Fruit fly (Drosophila melanogaster) whole organism, wandering third instar larva: ENCODE measurements around the gene p24-1.

ENCODE experiments used
- Abd-B ChIP-seq: fragments of >200 bp; optimal IDR thresholded peaks from 2 replicates; lab custom pipeline; 2017; ENCODE audit warnings: missing biosample characterization, missing genetic modification characterization
- CrebA ChIP-seq: fragments of 200-800 bp; sonication (Bioruptor generic); optimal IDR thresholded peaks from 2 replicates; lab custom pipeline; 2016; ENCODE audit warnings: missing biosample characterization, mild to moderate bottlenecking, missing genetic modification characterization, borderline replicate concordance
- Dfd ChIP-seq: fragments of >200 bp; optimal IDR thresholded peaks from 2 replicates; lab custom pipeline; 2017; ENCODE audit warnings: missing biosample characterization, missing genetic modification characterization
- Dif ChIP-seq: fragments of 200-275, 200-300 bp; sonication (Bioruptor generic); optimal IDR thresholded peaks from 2 replicates; lab custom pipeline; 2018; ENCODE audit warnings: missing biosample characterization, missing genetic modification characterization; ENCODE audit not compliant: partially characterized antibody
- GATAd ChIP-seq: sonication (Bioruptor generic); optimal IDR thresholded peaks from 2 replicates; lab custom pipeline; 2016; ENCODE audit warnings: missing biosample characterization, missing genetic modification characterization
- HLH106 ChIP-seq: fragments of 200-800 bp; optimal IDR thresholded peaks from 3 replicates; lab custom pipeline; 2019; ENCODE audit warnings: missing biosample characterization, mild to moderate bottlenecking, missing genetic modification characterization, moderate library complexity
- Hnf4 ChIP-seq: fragments of 200-800 bp; sonication (Bioruptor generic); optimal IDR thresholded peaks from 2 replicates; lab custom pipeline; 2016; ENCODE audit warnings: missing biosample characterization, mild to moderate bottlenecking, missing genetic modification characterization
- Hr78 ChIP-seq: fragments of >200 bp; optimal IDR thresholded peaks from 2 replicates; lab custom pipeline; 2017; ENCODE audit warnings: missing biosample characterization, missing genetic modification characterization
- Hr83 ChIP-seq: fragments of 200-300 bp; sonication (Bioruptor generic); optimal IDR thresholded peaks from 2 replicates; lab custom pipeline; 2016; ENCODE audit warnings: missing biosample characterization, mild to moderate bottlenecking, missing genetic modification characterization, moderate library complexity; ENCODE audit not compliant: poor library complexity, severe bottlenecking
- Jra ChIP-seq: sonication (Bioruptor generic); optimal IDR thresholded peaks from 2 replicates; lab custom pipeline; 2016; ENCODE audit warnings: missing biosample characterization, missing genetic modification characterization
- Mio ChIP-seq: sonication (Bioruptor generic); optimal IDR thresholded peaks from 2 replicates; lab custom pipeline; 2016; ENCODE audit warnings: missing biosample characterization, missing genetic modification characterization
- Myc ChIP-seq: fragments of >200 bp; optimal IDR thresholded peaks from 2 replicates; lab custom pipeline; 2017
- N ChIP-seq: fragments of >200 bp; optimal IDR thresholded peaks from 2 replicates; lab custom pipeline; 2018; ENCODE audit warnings: missing biosample characterization, missing external identifiers, missing genetic modification characterization
- Rel ChIP-seq, 2 experiments: fragments of 200-800 bp; sonication (Bioruptor generic) in 1 of 2; optimal IDR thresholded peaks; 2 replicates in 1 of 2; 3 replicates in 1 of 2; lab custom pipeline; 2016 to 2019; ENCODE audit warnings: mild to moderate bottlenecking in 2 of 2, missing biosample characterization in 2 of 2, missing genetic modification characterization in 2 of 2, moderate library complexity in 1 of 2
- Sp1 ChIP-seq: fragments of 200-800 bp; sonication (Bioruptor generic); optimal IDR thresholded peaks from 3 replicates; lab custom pipeline; 2019; ENCODE audit warnings: missing biosample characterization, mild to moderate bottlenecking, missing genetic modification characterization, moderate library complexity
- Vsx2 ChIP-seq: fragments of 200-300, 225-300 bp; sonication (Bioruptor generic); optimal IDR thresholded peaks from 2 replicates; lab custom pipeline; 2018; ENCODE audit warnings: missing biosample characterization, missing genetic modification characterization; ENCODE audit not compliant: partially characterized antibody
- br ChIP-seq: fragments of 200-800 bp; sonication (Bioruptor generic); optimal IDR thresholded peaks from 2 replicates; lab custom pipeline; 2016; ENCODE audit warnings: missing biosample characterization, missing genetic modification characterization
- dl ChIP-seq, 2 experiments: fragments of 175-275, 200-275 bp in 1 of 2; fragments of 200-275 bp in 1 of 2; sonication (Bioruptor generic); optimal IDR thresholded peaks; lab custom pipeline; 2018; ENCODE audit warnings: mild to moderate bottlenecking in 2 of 2, missing biosample characterization in 2 of 2, missing genetic modification characterization in 2 of 2, moderate library complexity in 2 of 2; ENCODE audit not compliant: partially characterized antibody in 2 of 2, insufficient read depth in 1 of 2
- dmrt93B ChIP-seq: fragments of 200-800 bp; sonication (Bioruptor generic); optimal IDR thresholded peaks from 2 replicates; lab custom pipeline; 2018; ENCODE audit warnings: missing biosample characterization, mild to moderate bottlenecking, missing genetic modification characterization
- fru ChIP-seq: fragments of 200-800 bp; sonication (Bioruptor generic); optimal IDR thresholded peaks from 3 replicates; lab custom pipeline; 2016; ENCODE audit warnings: missing biosample characterization, mild to moderate bottlenecking, missing genetic modification characterization
- jim ChIP-seq: fragments of 175-275, 200-325 bp; sonication (Bioruptor generic); optimal IDR thresholded peaks from 2 replicates; lab custom pipeline; 2016; ENCODE audit warnings: missing biosample characterization, mild to moderate bottlenecking, missing genetic modification characterization
- pan ChIP-seq: fragments of >200 bp; optimal IDR thresholded peaks from 2 replicates; lab custom pipeline; 2017
- psq ChIP-seq: fragments of 200-800 bp; sonication (Bioruptor generic); optimal IDR thresholded peaks from 3 replicates; lab custom pipeline; 2017; ENCODE audit warnings: missing biosample characterization, mild to moderate bottlenecking, missing genetic modification characterization, moderate library complexity
- sage ChIP-seq: fragments of 200-800 bp; sonication (Bioruptor generic); optimal IDR thresholded peaks from 2 replicates; lab custom pipeline; 2016; ENCODE audit warnings: missing biosample characterization, mild to moderate bottlenecking, missing genetic modification characterization
- sv ChIP-seq: fragments of 200-800 bp; sonication (Bioruptor generic); optimal IDR thresholded peaks from 3 replicates; lab custom pipeline; 2016; ENCODE audit warnings: missing biosample characterization, missing genetic modification characterization
- usp ChIP-seq: fragments of >200 bp; optimal IDR thresholded peaks from 2 replicates; lab custom pipeline; 2017; ENCODE audit warnings: missing biosample characterization, missing genetic modification characterization

Gene p24-1

dm6 chrX:11818047-11818766 lies 34.1 kb downstream of the p24-1 start (continued):
- no peak for TF ChIP-seq usp (GFP tag; lab: Kevin White, UChicago)
- TF ChIP-seq dl (GFP tag; optimal IDR thresholded peaks at IDR 0.05; lab: Kevin White, UChicago; ENCODE audit: insufficient read depth in 1 of 2, partially characterized antibody in 2 of 2): no peak
- TF ChIP-seq jim (GFP tag; lab: Kevin White, UChicago): no peak
- TF ChIP-seq Jra (GFP tag; lab: Kevin White, UChicago): peak; percentile 67
- TF ChIP-seq, all 38 proteins: peak for 25

DNA sequence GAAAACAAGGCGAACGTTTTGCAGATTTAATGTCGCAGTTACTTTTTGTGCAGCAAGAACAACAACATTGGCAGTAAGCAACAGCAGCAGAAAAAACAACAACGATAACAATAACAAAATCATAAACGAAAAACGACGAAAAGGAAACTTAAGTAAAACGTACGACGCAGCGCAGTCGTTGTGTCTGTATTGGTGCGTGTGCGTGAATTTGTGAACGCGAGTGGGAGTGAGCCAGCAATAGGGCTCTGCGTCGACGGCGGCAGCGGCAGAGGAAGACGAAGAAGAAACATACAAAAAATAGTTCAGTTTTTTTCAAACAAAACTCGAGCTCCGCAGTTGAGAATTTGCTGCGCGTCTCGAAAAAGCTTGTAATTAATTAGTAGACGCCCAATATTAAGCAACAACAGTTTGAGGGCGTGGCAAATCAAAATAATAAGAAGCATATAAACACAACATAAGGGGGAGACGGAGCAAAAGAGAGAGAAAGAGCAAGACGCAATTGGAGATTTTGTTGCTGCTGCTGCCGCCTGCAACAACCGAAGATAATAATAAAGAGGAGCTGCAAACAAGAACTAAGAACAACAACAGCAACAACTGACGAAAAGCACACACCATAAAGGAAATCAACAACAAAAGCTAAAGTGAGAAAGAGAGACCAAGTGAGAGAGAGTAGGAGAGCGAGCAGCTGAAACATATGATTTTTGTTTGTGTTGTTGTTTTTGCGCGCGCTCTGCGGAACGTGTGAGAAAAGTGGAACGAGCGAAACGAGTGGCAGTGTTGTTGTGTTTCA lies 35.0 kb downstream of the p24-1 start:
- TF ChIP-seq Sp1 (GFP tag; lab: Kevin White, UChicago) (no peak), GATAd (no peak), Dif (GFP tag; lab: Kevin White, UChicago) (peak; percentile 64), br (GFP tag; lab: Kevin White, UChicago) (no peak), psq (GFP tag; lab: Kevin White, UChicago) (peak; percentile 89), Hnf4 (GFP tag; lab: Kevin White, UChicago) (no peak), Dfd (GFP tag; lab: Kevin White, UChicago) (no peak), Hr83 (GFP tag; lab: Kevin White, UChicago) (no peak), Rel (GFP tag; optimal IDR thresholded peaks at IDR 0.05; lab: Kevin White, UChicago) (peak; percentile 38), Rel (tag; optimal IDR thresholded peaks at IDR 0.05; lab: Kevin White, UChicago) (no peak), jim (GFP tag; lab: Kevin White, UChicago) (no peak), dmrt93B (GFP tag; lab: Kevin White, UChicago) (no peak), Hr78 (GFP tag; lab: Kevin White, UChicago) (no peak), Myc (lab: Kevin White, UChicago) (no peak), dl (GFP tag; optimal IDR thresholded peaks at IDR 0.05; lab: Kevin White, UChicago; ENCODE audit: insufficient read depth in 1 of 2, partially characterized antibody in 2 of 2) (peak; percentile 44 to 64), HLH106 (tag; lab: Kevin White, UChicago) (no peak), N (GFP tag; lab: Kevin White, UChicago) (no peak), CrebA (GFP tag; lab: Kevin White, UChicago) (no peak), pan (lab: Kevin White, UChicago) (no peak), Jra (GFP tag; lab: Kevin White, UChicago) (no peak), sage (GFP tag; lab: Kevin White, UChicago) (no peak), Mio (GFP tag; lab: Kevin White, UChicago) (no peak), Vsx2 (GFP tag; lab: Kevin White, UChicago) (no peak), usp (GFP tag; lab: Kevin White, UChicago) (no peak)

dm6 chrX:11816434-11816948 lies 35.8 kb downstream of the p24-1 start, which contains the start of the genes CG1578 and rudhira:
CG1578 (minus strand) TSS chrX:11816551.
rudhira (plus strand) TSS chrX:11816898.
- no peak for TF ChIP-seq dl (GFP tag; optimal IDR thresholded peaks at IDR 0.05; lab: Kevin White, UChicago; ENCODE audit: insufficient read depth in 1 of 2, partially characterized antibody in 2 of 2)
- TF ChIP-seq Hr83 (GFP tag; lab: Kevin White, UChicago): no peak
- peak; percentile 11 for TF ChIP-seq HLH106 (tag; lab: Kevin White, UChicago)
- no peak for TF ChIP-seq Abd-B (GFP tag; lab: Kevin White, UChicago)
- no peak for TF ChIP-seq sv (GFP tag; lab: Kevin White, UChicago)
- peak; percentile 24 for TF ChIP-seq fru (GFP tag; lab: Kevin White, UChicago)

DNA sequence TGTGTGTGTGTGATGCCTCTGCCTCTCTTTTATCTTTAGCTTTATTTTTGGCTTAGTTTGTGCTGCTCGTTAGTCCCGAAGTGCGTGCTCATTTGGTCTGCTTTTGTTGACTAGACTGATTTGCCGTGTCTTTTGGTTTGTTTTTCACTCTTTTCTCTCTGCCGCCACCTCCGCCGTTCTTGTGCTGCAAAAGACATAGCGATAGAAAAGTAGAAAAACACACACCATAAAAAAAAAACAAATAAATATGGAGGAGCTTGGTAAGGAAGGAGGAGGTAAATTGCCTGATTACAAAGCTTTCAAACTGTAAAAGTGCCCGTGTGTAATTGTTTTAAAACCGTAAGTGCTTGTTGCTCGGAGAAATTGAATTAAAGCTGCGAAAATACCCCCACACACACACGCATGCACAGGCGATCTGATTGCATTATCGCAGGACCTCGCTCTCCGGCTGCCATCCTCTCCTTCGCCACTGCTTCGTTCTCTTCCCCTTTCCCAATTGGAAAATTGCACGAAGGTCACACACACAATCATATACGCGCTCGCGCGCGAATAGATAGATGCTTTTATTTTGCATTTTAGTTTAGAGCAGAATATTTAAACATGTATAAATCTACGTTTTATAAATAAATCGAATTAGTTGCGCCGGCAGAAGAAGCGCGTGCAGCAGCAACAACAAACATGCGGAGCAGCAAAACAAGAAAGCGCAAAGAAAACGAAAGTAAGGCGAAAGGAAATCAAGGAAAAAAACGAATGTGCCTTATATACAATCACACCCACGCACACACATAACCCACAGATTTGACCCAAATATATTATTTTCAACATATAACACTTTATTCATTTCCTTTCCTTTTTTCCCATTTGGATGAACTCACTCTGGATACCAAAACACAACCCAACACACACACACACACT lies 36.7 kb downstream of the p24-1 start:
- peak; percentile 24 for TF ChIP-seq Dfd (GFP tag; lab: Kevin White, UChicago)
- peak; percentile 3 for TF ChIP-seq psq (GFP tag; lab: Kevin White, UChicago)
- TF ChIP-seq Abd-B (GFP tag; lab: Kevin White, UChicago): no peak
- no peak for TF ChIP-seq sage (GFP tag; lab: Kevin White, UChicago)
- TF ChIP-seq Myc (lab: Kevin White, UChicago): peak; percentile 3
